Worm (Caenorhabditis elegans): ENCODE data around the gene Y17G9B.2.

The Y17G9B.2 gene

ce11 chrIV:4760378-4761084 is 3.4 kb upstream of the Y17G9B.2 start, which contains the start of the genes memi-1 and cyp-31A3:
Gene memi-1, minus strand, starts transcription at chrIV:4760428.
Gene cyp-31A3, plus strand, starts transcription at chrIV:4761049.
- TF ChIP-seq unc-62 (GFP tag; optimal IDR thresholded peaks at IDR 0.05) = no peak

- no peak for TF ChIP-seq unc-62 (GFP tag; optimal IDR thresholded peaks at IDR 0.05)
Observed at ce11 chrIV:4764422-4764821, 478 bp downstream of the Y17G9B.2 start, which contains the start of gene npp-26. Gene npp-26, plus strand, starts transcription at chrIV:4764722.

- no peak for TF ChIP-seq unc-62 (GFP tag; optimal IDR thresholded peaks at IDR 0.05)
Observed at ce11 chrIV:4771792-4772191, 7.8 kb downstream of the Y17G9B.2 start, which contains the start of gene R11E3.2. Gene R11E3.2, plus strand, starts transcription at chrIV:4772092.

ce11 chrIV:4776001-4776400 is 12.1 kb downstream of the Y17G9B.2 start, which contains the start of gene R11E3.19:
Gene R11E3.19, minus strand, starts transcription at chrIV:4776101.
- no peak for TF ChIP-seq unc-62 (GFP tag; optimal IDR thresholded peaks at IDR 0.05)

- no peak for TF ChIP-seq unc-62 (GFP tag; optimal IDR thresholded peaks at IDR 0.05)
Observed at ce11 chrIV:4776501-4776900, 12.6 kb downstream of the Y17G9B.2 start.

- no peak for TF ChIP-seq unc-62 (GFP tag; optimal IDR thresholded peaks at IDR 0.05)
Observed at ce11 chrIV:4780129-4780528, 16.2 kb downstream of the Y17G9B.2 start, which contains the start of gene set-15. Gene set-15, minus strand, starts transcription at chrIV:4780229.

- no peak for TF ChIP-seq unc-62 (GFP tag; optimal IDR thresholded peaks at IDR 0.05)
Observed at ce11 chrIV:4781123-4781522, 17.2 kb downstream of the Y17G9B.2 start.

- no peak for TF ChIP-seq unc-62 (GFP tag; optimal IDR thresholded peaks at IDR 0.05)
Observed at ce11 chrIV:4788332-4788731, 24.4 kb downstream of the Y17G9B.2 start, which contains the start of gene nhr-104. Gene nhr-104, minus strand, starts transcription at chrIV:4788692.

ce11 chrIV:4789445-4789844 is 25.5 kb downstream of the Y17G9B.2 start, which contains the start of gene R11E3.1:
Gene R11E3.1, plus strand, starts transcription at chrIV:4789745.
- TF ChIP-seq unc-62 (GFP tag; optimal IDR thresholded peaks at IDR 0.05) = no peak

ce11 chrIV:4795111-4795510 is 31.2 kb downstream of the Y17G9B.2 start:
- no peak for TF ChIP-seq unc-62 (GFP tag; optimal IDR thresholded peaks at IDR 0.05)

ce11 chrIV:4799114-4799513 is 35.2 kb downstream of the Y17G9B.2 start, which contains the start of gene eor-1:
Gene eor-1, minus strand, starts transcription at chrIV:4799178.
- no peak for TF ChIP-seq unc-62 (GFP tag; optimal IDR thresholded peaks at IDR 0.05)

- no peak for TF ChIP-seq unc-62 (GFP tag; optimal IDR thresholded peaks at IDR 0.05)
Observed at ce11 chrIV:4802494-4802893, 38.5 kb downstream of the Y17G9B.2 start, which contains the start of gene dpf-7. Gene dpf-7, minus strand, starts transcription at chrIV:4802594.

ce11 chrIV:4806486-4806885 is 42.5 kb downstream of the Y17G9B.2 start, which contains the start of gene dpf-5:
Gene dpf-5, minus strand, starts transcription at chrIV:4806586.
- TF ChIP-seq unc-62 (GFP tag; optimal IDR thresholded peaks at IDR 0.05) = no peak

ce11 chrIV:4807219-4807618 is 43.3 kb downstream of the Y17G9B.2 start, which contains the start of gene H06H21.11:
Gene H06H21.11, minus strand, starts transcription at chrIV:4807319.
- no peak for TF ChIP-seq unc-62 (GFP tag; optimal IDR thresholded peaks at IDR 0.05)

ce11 chrIV:4809397-4809796 is 45.5 kb downstream of the Y17G9B.2 start, which contains the start of gene ubxn-6:
Gene ubxn-6, minus strand, starts transcription at chrIV:4809497.
- TF ChIP-seq unc-62 (GFP tag; optimal IDR thresholded peaks at IDR 0.05) = no peak

- no peak for TF ChIP-seq unc-62 (GFP tag; optimal IDR thresholded peaks at IDR 0.05)
Observed at ce11 chrIV:4809813-4810212, 45.9 kb downstream of the Y17G9B.2 start, which contains the start of gene H06H21.37. Gene H06H21.37, minus strand, starts transcription at chrIV:4809974.

Data from whole organism, dauer.